Worm (Caenorhabditis elegans) whole organism, late embryonic: Measurements from ENCODE around the gene enu-3.2.

Experiments used
- ceh-18 ChIP-seq: sonication (generic microtip); optimal IDR thresholded peaks from 2 replicates; lab custom pipeline; 2016; ENCODE audit warnings: missing genetic modification characterization, missing compliant biosample characterization
- hlh-30 ChIP-seq: sonication (generic microtip); optimal IDR thresholded peaks from 2 replicates; lab custom pipeline; 2017; ENCODE audit warnings: antibody characterized with exemption, missing genetic modification characterization, missing compliant biosample characterization; ENCODE audit not compliant: insufficient read depth

DNA sequence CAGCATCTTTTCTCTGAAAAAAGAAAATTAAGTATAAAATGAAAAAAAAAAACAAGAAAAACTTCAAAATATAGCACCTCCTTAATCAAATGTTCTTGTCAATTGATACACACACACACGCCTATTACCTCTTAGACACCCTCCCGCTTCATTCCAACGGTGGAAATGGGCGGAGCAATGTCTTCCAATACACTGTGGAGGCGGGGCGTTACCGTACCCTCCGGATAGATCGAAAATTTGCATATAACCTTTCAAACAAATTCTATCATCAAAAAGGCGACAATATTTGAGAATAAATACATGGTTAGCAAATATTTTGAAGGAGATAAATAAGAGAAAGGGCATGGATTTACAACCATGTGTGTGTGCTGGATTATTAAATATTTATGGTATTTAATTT, 23.1 kb upstream of the enu-3.2 start:
- TF ChIP-seq hlh-30 (tag; lab: Kevin White, UChicago) (no peak), ceh-18 (tag; lab: Kevin White, UChicago) (no peak)
